Worm (Caenorhabditis elegans): ENCODE data around the gene twk-8.

The twk-8 gene

DNA sequence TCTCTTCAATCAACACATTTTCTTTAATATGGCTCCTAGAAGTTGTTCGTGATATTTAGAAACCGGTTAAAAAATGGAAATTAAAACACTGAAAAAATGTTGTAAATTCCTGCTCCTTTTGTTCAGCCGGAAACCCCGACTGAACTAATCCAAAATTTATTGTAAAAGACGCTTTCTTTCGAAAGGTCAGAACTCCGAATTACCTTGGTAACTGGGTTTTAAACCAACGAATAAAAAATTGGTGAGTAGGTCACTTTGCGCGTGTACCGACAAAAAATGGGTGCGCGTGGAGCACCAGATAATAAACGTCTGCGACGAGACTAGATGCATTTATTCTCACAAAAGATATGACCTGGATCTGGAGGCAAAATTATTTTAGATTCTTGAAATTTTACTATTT lies 48.5 kb downstream of the twk-8 start:
- TF ChIP-seq cog-1 (tag; optimal IDR thresholded peaks at IDR 0.05) (no peak), klf-2 (GFP tag; conservative IDR thresholded peaks at IDR 0.05) (no peak), med-1 (GFP tag; optimal IDR thresholded peaks at IDR 0.05; ENCODE audit: insufficient read depth) (no peak), ztf-29 (GFP tag; IDR thresholded peaks at IDR 0.05) (no peak), T22C8.4 (GFP tag; IDR thresholded peaks at IDR 0.05) (no peak), ztf-23 (GFP tag; IDR thresholded peaks at IDR 0.05) (no peak), flt-1 (GFP tag; IDR thresholded peaks at IDR 0.05) (no peak), ref-1 (GFP tag; conservative IDR thresholded peaks at IDR 0.05) (no peak), tab-1 (GFP tag; IDR thresholded peaks at IDR 0.05) (no peak)

DNA sequence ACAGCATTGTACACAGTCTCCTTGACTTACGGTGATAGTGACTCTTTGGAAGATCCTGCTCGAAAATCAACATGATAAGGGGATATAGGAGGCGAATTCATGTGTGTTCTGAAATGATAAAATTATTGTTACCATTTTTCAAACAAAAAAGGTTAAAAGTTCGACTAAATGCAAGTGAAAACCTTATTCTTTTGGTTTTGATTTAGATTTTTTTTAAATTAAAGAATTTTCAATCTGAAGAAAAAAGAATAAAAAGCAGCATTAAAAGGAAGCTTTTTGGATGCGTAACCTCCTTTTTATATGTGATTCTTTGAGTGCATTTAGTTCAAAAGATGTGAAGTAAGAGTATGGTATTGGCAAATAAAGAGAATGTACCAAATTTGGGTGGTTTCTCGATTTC lies 53.2 kb downstream of the twk-8 start, which contains the start of gene delm-1:
TSS of gene delm-1 (minus strand) at position 101 of the 400 bp plus-strand sequence.
- TF ChIP-seq ztf-23 (GFP tag; IDR thresholded peaks at IDR 0.05): no peak
- TF ChIP-seq klf-2 (GFP tag; conservative IDR thresholded peaks at IDR 0.05): no peak

Measured in whole organism, midembryonic.